Fruit fly (Drosophila melanogaster): ENCODE measurements around the gene Blos2.

The Blos2 gene

dm6 chr3L:11061200-11061599, at the start of gene Blos2, which contains the start of gene CG6321:
Gene Blos2, plus strand, starts transcription at chr3L:11061571.
Gene CG6321, minus strand, starts transcription at chr3L:11061224.
- no peak for TF ChIP-seq CG8478 (optimal IDR thresholded peaks at IDR 0.05)
- no peak for TF ChIP-seq CTCF (optimal IDR thresholded peaks at IDR 0.05)

dm6 chr3L:11011610-11012202, 49.7 kb upstream of the Blos2 start:
- TF ChIP-seq CTCF (optimal IDR thresholded peaks at IDR 0.05) (no peak), CG8478 (optimal IDR thresholded peaks at IDR 0.05) (no peak)

- TF ChIP-seq CTCF (optimal IDR thresholded peaks at IDR 0.05) (no peak), CG8478 (optimal IDR thresholded peaks at IDR 0.05) (no peak)
Observed at dm6 chr3L:11015203-11015602, 46.2 kb upstream of the Blos2 start.

dm6 chr3L:11020058-11020457, 41.3 kb upstream of the Blos2 start:
- no peak for TF ChIP-seq CG8478 (optimal IDR thresholded peaks at IDR 0.05)
- no peak for TF ChIP-seq CTCF (optimal IDR thresholded peaks at IDR 0.05)

dm6 chr3L:11021958-11022357, 39.4 kb upstream of the Blos2 start:
- TF ChIP-seq CTCF (optimal IDR thresholded peaks at IDR 0.05): no peak
- TF ChIP-seq CG8478 (optimal IDR thresholded peaks at IDR 0.05): no peak

dm6 chr3L:11023235-11023634, 38.1 kb upstream of the Blos2 start, which contains the start of gene Fad2:
Gene Fad2, plus strand, starts transcription at chr3L:11023535.
- TF ChIP-seq CG8478 (optimal IDR thresholded peaks at IDR 0.05): no peak
- TF ChIP-seq CTCF (optimal IDR thresholded peaks at IDR 0.05): no peak

- no peak for TF ChIP-seq CTCF (optimal IDR thresholded peaks at IDR 0.05)
- TF ChIP-seq CG8478 (optimal IDR thresholded peaks at IDR 0.05): no peak
Observed at dm6 chr3L:11025261-11025660, 36.1 kb upstream of the Blos2 start, which contains the start of gene CG32079. Gene CG32079, plus strand, starts transcription at chr3L:11025561.

dm6 chr3L:11027279-11027678, 34.1 kb upstream of the Blos2 start, which contains the start of gene CG32081:
Gene CG32081, plus strand, starts transcription at chr3L:11027579.
- TF ChIP-seq CTCF (optimal IDR thresholded peaks at IDR 0.05) (no peak), CG8478 (optimal IDR thresholded peaks at IDR 0.05) (no peak)

- TF ChIP-seq CTCF (optimal IDR thresholded peaks at IDR 0.05): no peak
- no peak for TF ChIP-seq CG8478 (optimal IDR thresholded peaks at IDR 0.05)
Observed at dm6 chr3L:11031784-11032183, 29.6 kb upstream of the Blos2 start.

dm6 chr3L:11033327-11033975, 27.9 kb upstream of the Blos2 start:
- TF ChIP-seq CTCF (optimal IDR thresholded peaks at IDR 0.05) (no peak), CG8478 (optimal IDR thresholded peaks at IDR 0.05) (no peak)

dm6 chr3L:11035039-11035438, 26.3 kb upstream of the Blos2 start:
- no peak for TF ChIP-seq CTCF (optimal IDR thresholded peaks at IDR 0.05)
- no peak for TF ChIP-seq CG8478 (optimal IDR thresholded peaks at IDR 0.05)

dm6 chr3L:11041193-11041592, 20.2 kb upstream of the Blos2 start:
- peak; percentile 88 to 91 for TF ChIP-seq CTCF (optimal IDR thresholded peaks at IDR 0.05)
- no peak for TF ChIP-seq CG8478 (optimal IDR thresholded peaks at IDR 0.05)

- no peak for TF ChIP-seq CG8478 (optimal IDR thresholded peaks at IDR 0.05)
- TF ChIP-seq CTCF (optimal IDR thresholded peaks at IDR 0.05): no peak
Observed at dm6 chr3L:11043650-11044049, 17.7 kb upstream of the Blos2 start.

- TF ChIP-seq CTCF (optimal IDR thresholded peaks at IDR 0.05): no peak
- TF ChIP-seq CG8478 (optimal IDR thresholded peaks at IDR 0.05): no peak
Observed at dm6 chr3L:11045009-11045408, 16.4 kb upstream of the Blos2 start.

dm6 chr3L:11046559-11046958, 14.8 kb upstream of the Blos2 start:
- TF ChIP-seq CTCF (optimal IDR thresholded peaks at IDR 0.05) (no peak), CG8478 (optimal IDR thresholded peaks at IDR 0.05) (no peak)

dm6 chr3L:11047877-11048276, 13.5 kb upstream of the Blos2 start:
- no peak for TF ChIP-seq CG8478 (optimal IDR thresholded peaks at IDR 0.05)
- TF ChIP-seq CTCF (optimal IDR thresholded peaks at IDR 0.05): peak; percentile 98 to 99

Measured in S2 (cell line).